Fruit fly (Drosophila melanogaster): ENCODE measurements around the gene AdoR.

AdoR gene

DNA sequence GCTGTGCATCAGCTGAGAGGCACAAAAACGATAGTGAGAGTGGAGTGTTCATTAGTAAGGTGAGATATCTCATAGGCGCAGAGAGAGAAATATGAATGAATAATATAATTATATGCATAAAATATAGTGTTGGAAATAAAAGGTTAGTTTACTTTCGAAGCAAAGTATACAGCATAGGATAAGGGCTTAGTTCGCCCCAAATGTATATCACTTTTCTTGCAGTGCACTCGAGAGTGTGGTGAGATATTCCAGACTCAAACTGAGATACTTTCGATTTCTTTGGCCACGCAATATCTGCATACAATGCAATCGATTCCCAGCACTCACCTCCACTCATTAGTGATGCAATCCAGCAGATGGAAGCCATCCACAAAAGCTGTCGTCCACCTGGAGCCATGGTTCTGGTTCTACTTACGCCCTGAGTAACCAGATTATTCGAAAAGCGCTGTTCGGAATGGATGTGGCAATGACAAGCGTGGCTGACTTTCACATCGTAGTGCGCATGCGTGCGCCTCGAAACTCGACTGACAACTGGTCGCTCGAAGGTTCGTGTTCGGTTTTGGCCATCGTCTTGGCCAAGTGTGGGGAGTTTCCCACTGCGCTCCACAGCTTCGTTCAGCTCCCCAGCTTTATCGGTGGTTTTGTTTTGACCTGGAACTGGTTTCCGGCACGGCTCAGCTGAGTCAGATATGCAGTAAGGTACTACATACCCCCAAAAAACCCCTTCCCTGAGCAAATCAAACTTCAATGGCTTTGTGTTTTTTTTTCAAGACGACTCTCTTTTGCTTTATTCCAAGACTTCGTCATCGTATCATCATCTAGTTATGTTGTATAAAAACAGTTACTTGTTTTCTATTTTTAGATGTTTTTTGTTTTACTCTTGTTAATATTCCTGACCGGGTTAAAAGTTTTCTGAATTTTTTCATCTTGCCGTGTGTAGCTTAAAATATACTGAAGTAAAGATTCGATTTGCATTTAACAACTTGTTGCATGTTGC is 21.6 kb upstream of the AdoR start, which contains the start of gene Rsod (continued):
- peak; percentile 40; the same call in 1 of the 2 replicates for TF ChIP-seq E2f2 (GFP tag; IDR thresholded peaks at IDR 0.05)
- peak; percentile 52 for TF ChIP-seq PHDP (tag; optimal IDR thresholded peaks at IDR 0.05)
- no peak for TF ChIP-seq tll (GFP tag; optimal IDR thresholded peaks at IDR 0.05)
- peak; percentile 43 for TF ChIP-seq grau (tag; optimal IDR thresholded peaks at IDR 0.05)
- TF ChIP-seq slou (GFP tag; optimal IDR thresholded peaks at IDR 0.05): no peak
- TF ChIP-seq Sox100B (GFP tag; optimal IDR thresholded peaks at IDR 0.05): peak; percentile 58
- TF ChIP-seq jing (GFP tag; optimal IDR thresholded peaks at IDR 0.05): peak; percentile 15
- TF ChIP-seq Sry-β (GFP tag; optimal IDR thresholded peaks at IDR 0.05): no peak
- TF ChIP-seq CG8359 (GFP tag; optimal IDR thresholded peaks at IDR 0.05; ENCODE audit: borderline replicate concordance): peak; percentile 25
- no peak for TF ChIP-seq Doc2 (GFP tag; IDR thresholded peaks at IDR 0.05)
- peak; percentile 55 for TF ChIP-seq nmo (GFP tag; optimal IDR thresholded peaks at IDR 0.05)
- peak; percentile 45; the same call in 1 of the 2 replicates for TF ChIP-seq aop (GFP tag; IDR thresholded peaks at IDR 0.05)
- no peak for TF ChIP-seq CG6854 (GFP tag; optimal IDR thresholded peaks at IDR 0.05)
- no peak for TF ChIP-seq MESR4 (GFP tag; optimal IDR thresholded peaks at IDR 0.05)
- no peak for TF ChIP-seq BEAF-32 (GFP tag; optimal IDR thresholded peaks at IDR 0.05)
- peak; percentile 54 for TF ChIP-seq ap (GFP tag; IDR thresholded peaks at IDR 0.05)
- TF ChIP-seq disco-r (GFP tag; optimal IDR thresholded peaks at IDR 0.05): no peak
- no peak for TF ChIP-seq tup (GFP tag; optimal IDR thresholded peaks at IDR 0.05)
- TF ChIP-seq Ets97D (GFP tag; optimal IDR thresholded peaks at IDR 0.05): no peak
- TF ChIP-seq CG13624 (GFP tag; optimal IDR thresholded peaks at IDR 0.05): no peak
- TF ChIP-seq CG1603 (tag; optimal IDR thresholded peaks at IDR 0.05): peak; percentile 64
- peak; percentile 24 for TF ChIP-seq CG18476 (GFP tag; optimal IDR thresholded peaks at IDR 0.05)
- no peak; the same call in 1 of the 2 replicates for TF ChIP-seq Ravus (GFP tag; IDR thresholded peaks at IDR 0.05)
- no peak for TF ChIP-seq Dfd (GFP tag; optimal IDR thresholded peaks at IDR 0.05)
- TF ChIP-seq CG8478 (optimal IDR thresholded peaks at IDR 0.05): no peak
- no peak for TF ChIP-seq shn (GFP tag; optimal IDR thresholded peaks at IDR 0.05)
- TF ChIP-seq Nf-YB (GFP tag; optimal IDR thresholded peaks at IDR 0.05): no peak
- TF ChIP-seq CG18619 (GFP tag; optimal IDR thresholded peaks at IDR 0.05): no peak
- peak; percentile 41 for TF ChIP-seq Max (GFP tag; optimal IDR thresholded peaks at IDR 0.05)
- peak; percentile 37 for TF ChIP-seq salm (tag; optimal IDR thresholded peaks at IDR 0.05)
- no peak for TF ChIP-seq crc (GFP tag; optimal IDR thresholded peaks at IDR 0.05)
- no peak for TF ChIP-seq CG4282 (GFP tag; optimal IDR thresholded peaks at IDR 0.05)
- peak; percentile 86 for TF ChIP-seq Awh (GFP tag; IDR thresholded peaks at IDR 0.05)
- no peak for TF ChIP-seq Hand (GFP tag; optimal IDR thresholded peaks at IDR 0.05)
- TF ChIP-seq CG5245 (GFP tag; optimal IDR thresholded peaks at IDR 0.05): peak; percentile 37
- TF ChIP-seq dm (GFP tag; optimal IDR thresholded peaks at IDR 0.05): no peak
- TF ChIP-seq trem (tag; optimal IDR thresholded peaks at IDR 0.05): peak; percentile 37
- TF ChIP-seq Rx (GFP tag; IDR thresholded peaks at IDR 0.05): peak; percentile 64
- no peak for TF ChIP-seq CG18764 (GFP tag; optimal IDR thresholded peaks at IDR 0.05)
- TF ChIP-seq CG32767 (GFP tag; IDR thresholded peaks at IDR 0.05): peak; percentile 38; the same call in 1 of the 2 replicates
- peak; percentile 36 for TF ChIP-seq Chrac-16 (GFP tag; optimal IDR thresholded peaks at IDR 0.05)
- TF ChIP-seq oc (tag; optimal IDR thresholded peaks at IDR 0.05): peak; percentile 65
- no peak for TF ChIP-seq kay (GFP tag; optimal IDR thresholded peaks at IDR 0.05)
- peak; percentile 29; the same call in 1 of the 2 replicates for TF ChIP-seq sob (GFP tag; IDR thresholded peaks at IDR 0.05)
- peak; percentile 99 for TF ChIP-seq Blimp-1 (GFP tag; optimal IDR thresholded peaks at IDR 0.05)
- TF ChIP-seq CG2875 (GFP tag; optimal IDR thresholded peaks at IDR 0.05): peak; percentile 60
- TF ChIP-seq Tbp (GFP tag; optimal IDR thresholded peaks at IDR 0.05): no peak
- TF ChIP-seq CG11504 (tag; optimal IDR thresholded peaks at IDR 0.05): peak; percentile 68

Data from whole organism, embryonic.